Fruit fly (Drosophila melanogaster) whole organism, wandering third instar larva: ENCODE data around the gene Gld2.

ENCODE experiments used
- Abd-B ChIP-seq: fragments of >200 bp; optimal IDR thresholded peaks from 2 replicates; lab custom pipeline; 2017; ENCODE audit warnings: missing biosample characterization, missing genetic modification characterization
- Dfd ChIP-seq: fragments of >200 bp; optimal IDR thresholded peaks from 2 replicates; lab custom pipeline; 2017; ENCODE audit warnings: missing biosample characterization, missing genetic modification characterization
- Hr83 ChIP-seq: fragments of 200-300 bp; sonication (Bioruptor generic); optimal IDR thresholded peaks from 2 replicates; lab custom pipeline; 2016; ENCODE audit warnings: missing biosample characterization, mild to moderate bottlenecking, missing genetic modification characterization, moderate library complexity; ENCODE audit not compliant: poor library complexity, severe bottlenecking
- OdsH ChIP-seq: fragments of 200-800 bp; sonication (Bioruptor generic); optimal IDR thresholded peaks from 2 replicates; lab custom pipeline; 2016; ENCODE audit warnings: missing biosample characterization, mild to moderate bottlenecking, missing genetic modification characterization
- Rel ChIP-seq, 2 experiments: fragments of 200-800 bp; sonication (Bioruptor generic) in 1 of 2; optimal IDR thresholded peaks; 2 replicates in 1 of 2; 3 replicates in 1 of 2; lab custom pipeline; 2016 to 2019; ENCODE audit warnings: mild to moderate bottlenecking in 2 of 2, missing biosample characterization in 2 of 2, missing genetic modification characterization in 2 of 2, moderate library complexity in 1 of 2
- br ChIP-seq: fragments of 200-800 bp; sonication (Bioruptor generic); optimal IDR thresholded peaks from 2 replicates; lab custom pipeline; 2016; ENCODE audit warnings: missing biosample characterization, missing genetic modification characterization
- dl ChIP-seq, 2 experiments: fragments of 175-275, 200-275 bp in 1 of 2; fragments of 200-275 bp in 1 of 2; sonication (Bioruptor generic); optimal IDR thresholded peaks; lab custom pipeline; 2018; ENCODE audit warnings: mild to moderate bottlenecking in 2 of 2, missing biosample characterization in 2 of 2, missing genetic modification characterization in 2 of 2, moderate library complexity in 2 of 2; ENCODE audit not compliant: partially characterized antibody in 2 of 2, insufficient read depth in 1 of 2
- h ChIP-seq: fragments of 200-800 bp; sonication (Bioruptor generic); optimal IDR thresholded peaks from 3 replicates; lab custom pipeline; 2016; ENCODE audit warnings: missing biosample characterization, mild to moderate bottlenecking, missing genetic modification characterization
- pan ChIP-seq: fragments of >200 bp; optimal IDR thresholded peaks from 2 replicates; lab custom pipeline; 2017
- psq ChIP-seq: fragments of 200-800 bp; sonication (Bioruptor generic); optimal IDR thresholded peaks from 3 replicates; lab custom pipeline; 2017; ENCODE audit warnings: missing biosample characterization, mild to moderate bottlenecking, missing genetic modification characterization, moderate library complexity
- rgr ChIP-seq: fragments of 200-800 bp; sonication (Bioruptor generic); optimal IDR thresholded peaks from 3 replicates; lab custom pipeline; 2016; ENCODE audit warnings: missing biosample characterization, mild to moderate bottlenecking, missing genetic modification characterization
- usp ChIP-seq: fragments of >200 bp; optimal IDR thresholded peaks from 2 replicates; lab custom pipeline; 2017; ENCODE audit warnings: missing biosample characterization, missing genetic modification characterization

dm6 chr3R:22220814-22221213 is 9.2 kb downstream of the Gld2 start:
- TF ChIP-seq psq (GFP tag; lab: Kevin White, UChicago) (no peak), rgr (GFP tag; lab: Kevin White, UChicago) (no peak), dl (GFP tag; optimal IDR thresholded peaks at IDR 0.05; lab: Kevin White, UChicago; ENCODE audit: insufficient read depth in 1 of 2, partially characterized antibody in 2 of 2) (no peak), pan (lab: Kevin White, UChicago) (no peak), Rel (GFP tag; optimal IDR thresholded peaks at IDR 0.05; lab: Kevin White, UChicago) (no peak), Rel (tag; optimal IDR thresholded peaks at IDR 0.05; lab: Kevin White, UChicago) (no peak), h (GFP tag; lab: Kevin White, UChicago) (no peak), usp (GFP tag; lab: Kevin White, UChicago) (no peak), OdsH (GFP tag; lab: Kevin White, UChicago) (no peak), Hr83 (GFP tag; lab: Kevin White, UChicago) (no peak), Dfd (GFP tag; lab: Kevin White, UChicago) (no peak), Abd-B (GFP tag; lab: Kevin White, UChicago) (no peak), br (GFP tag; lab: Kevin White, UChicago) (no peak)
